Worm (Caenorhabditis elegans): ENCODE data around the gene cyp-35D1.

cyp-35D1 gene

ce11 chrV:16071167-16071566 is 2.1 kb downstream of the cyp-35D1 start, which contains the start of gene nhr-176:
Gene nhr-176, plus strand, starts transcription at chrV:16071325.
- TF ChIP-seq unc-39 (tag; optimal IDR thresholded peaks at IDR 0.05): no peak
- TF ChIP-seq fos-1 (tag; optimal IDR thresholded peaks at IDR 0.05): peak; percentile 9
- TF ChIP-seq nhr-12 (tag; optimal IDR thresholded peaks at IDR 0.05): no peak

- TF ChIP-seq lsy-2 (tag; optimal IDR thresholded peaks at IDR 0.05) (no peak), sem-4 (tag; optimal IDR thresholded peaks at IDR 0.05) (no peak), nhr-237 (tag; optimal IDR thresholded peaks at IDR 0.05) (no peak), ceh-82 (tag; optimal IDR thresholded peaks at IDR 0.05) (no peak), mbf-1 (tag; optimal IDR thresholded peaks at IDR 0.05) (no peak), nhr-12 (tag; optimal IDR thresholded peaks at IDR 0.05) (no peak), sma-9 (GFP tag; optimal IDR thresholded peaks at IDR 0.05) (no peak), sma-9 (tag; optimal IDR thresholded peaks at IDR 0.05) (no peak), skn-1 (tag; optimal IDR thresholded peaks at IDR 0.05) (no peak), mdl-1 (tag; optimal IDR thresholded peaks at IDR 0.05) (no peak), alr-1 (tag; optimal IDR thresholded peaks at IDR 0.05) (no peak), peb-1 (tag; optimal IDR thresholded peaks at IDR 0.05) (no peak), ama-1 (optimal IDR thresholded peaks at IDR 0.05) (no peak), lin-13 (GFP tag; optimal IDR thresholded peaks at IDR 0.05) (no peak), F13H6.1 (tag; optimal IDR thresholded peaks at IDR 0.05) (no peak), nhr-25 (tag; optimal IDR thresholded peaks at IDR 0.05) (no peak)
These were observed 4.8 kb downstream of the cyp-35D1 start, which contains the start of gene srj-10 for ce11 chrV:16073856-16074255. Gene srj-10, minus strand, starts transcription at chrV:16073956.

ce11 chrV:16075250-16075709 is 6.2 kb downstream of the cyp-35D1 start, which contains the start of the genes F14H3.12 and srj-29:
Gene F14H3.12, minus strand, starts transcription at chrV:16075323.
Gene srj-29, plus strand, starts transcription at chrV:16075659.
- TF ChIP-seq elt-3 (tag; optimal IDR thresholded peaks at IDR 0.05): no peak
- TF ChIP-seq fos-1 (tag; optimal IDR thresholded peaks at IDR 0.05): peak; percentile 30

- TF ChIP-seq C34F6.9 (tag; optimal IDR thresholded peaks at IDR 0.05): no peak
- peak; percentile 69 for TF ChIP-seq fos-1 (tag; optimal IDR thresholded peaks at IDR 0.05)
- peak; percentile 57 for TF ChIP-seq sma-9 (GFP tag; optimal IDR thresholded peaks at IDR 0.05)
- no peak for TF ChIP-seq sma-9 (tag; optimal IDR thresholded peaks at IDR 0.05)
These were observed 11.0 kb downstream of the cyp-35D1 start for ce11 chrV:16080039-16080438.

ce11 chrV:16080678-16081077 is 11.6 kb downstream of the cyp-35D1 start:
- TF ChIP-seq alr-1 (tag; optimal IDR thresholded peaks at IDR 0.05) (no peak), crh-2 (tag; optimal IDR thresholded peaks at IDR 0.05) (no peak), unc-39 (tag; optimal IDR thresholded peaks at IDR 0.05) (no peak), ztf-11 (tag; optimal IDR thresholded peaks at IDR 0.05) (no peak), nhr-25 (tag; optimal IDR thresholded peaks at IDR 0.05) (no peak), unc-55 (GFP tag; optimal IDR thresholded peaks at IDR 0.05) (no peak), sma-3 (GFP tag; optimal IDR thresholded peaks at IDR 0.05) (no peak), F13H6.1 (tag; optimal IDR thresholded peaks at IDR 0.05) (no peak), ama-1 (optimal IDR thresholded peaks at IDR 0.05) (no peak), nhr-77 (tag; optimal IDR thresholded peaks at IDR 0.05) (no peak), mdl-1 (tag; optimal IDR thresholded peaks at IDR 0.05) (no peak)

- TF ChIP-seq mdl-1 (tag; optimal IDR thresholded peaks at IDR 0.05) (no peak), dmd-4 (tag; optimal IDR thresholded peaks at IDR 0.05) (no peak), ama-1 (optimal IDR thresholded peaks at IDR 0.05) (no peak), nhr-6 (tag; optimal IDR thresholded peaks at IDR 0.05) (no peak), mbf-1 (tag; optimal IDR thresholded peaks at IDR 0.05) (no peak), C34F6.9 (tag; optimal IDR thresholded peaks at IDR 0.05) (no peak), ztf-4 (tag; optimal IDR thresholded peaks at IDR 0.05) (no peak), nhr-21 (tag; optimal IDR thresholded peaks at IDR 0.05) (no peak), peb-1 (tag; optimal IDR thresholded peaks at IDR 0.05) (no peak), sma-9 (GFP tag; optimal IDR thresholded peaks at IDR 0.05) (no peak), sma-9 (tag; optimal IDR thresholded peaks at IDR 0.05) (no peak)
These were observed 21.6 kb downstream of the cyp-35D1 start, which contains the start of gene F22B8.3 for ce11 chrV:16090685-16091084. Gene F22B8.3, plus strand, starts transcription at chrV:16090985.

ce11 chrV:16094284-16094683 is 25.2 kb downstream of the cyp-35D1 start, which contains the start of gene F22B8.7:
Gene F22B8.7, plus strand, starts transcription at chrV:16094584.
- TF ChIP-seq lsy-2 (tag; optimal IDR thresholded peaks at IDR 0.05) (no peak), nhr-6 (tag; optimal IDR thresholded peaks at IDR 0.05) (no peak), F13H6.1 (tag; optimal IDR thresholded peaks at IDR 0.05) (no peak), nhr-10 (tag; optimal IDR thresholded peaks at IDR 0.05) (no peak)
